Worm (Caenorhabditis elegans): ENCODE results near the gene ZK792.7.

ce11 chrIV:11691524-11691923 is 2.7 kb upstream of the ZK792.7 start:
- no peak for TF ChIP-seq mdl-1 (tag; optimal IDR thresholded peaks at IDR 0.05)
- TF ChIP-seq mab-5 (tag; optimal IDR thresholded peaks at IDR 0.05), result no peak
- TF ChIP-seq lin-13 (GFP tag; optimal IDR thresholded peaks at IDR 0.05), result no peak
- no peak for TF ChIP-seq elt-3 (tag; optimal IDR thresholded peaks at IDR 0.05)
